Worm (Caenorhabditis elegans) whole organism, young adult: ENCODE measurements around the gene K05F6.8.
"Not testable (repeated sequence)": the region's sequence is repeated elsewhere in the genome, so short reads cannot be mapped to it uniquely, and the experiment has no call there.

ENCODE experiments used
- B0336.3 ChIP-seq: fragments of 200-800 bp; sonication (Bioruptor generic); IDR thresholded peaks from 2 replicates; pipeline ENCODE4 v1.3.6; 2022; ENCODE audit warnings: missing genetic modification characterization, missing compliant biosample characterization
- C17E4.6 ChIP-seq: fragments of 200-800 bp; sonication (Bioruptor generic); IDR thresholded peaks from 2 replicates; pipeline ENCODE4 v1.3.6; 2022; ENCODE audit warnings: missing genetic modification reagents, missing genetic modification characterization, missing compliant biosample characterization
- F10E7.11 ChIP-seq: sonication (generic microtip); optimal IDR thresholded peaks from 2 replicates; lab custom pipeline; 2017; ENCODE audit warnings: mild to moderate bottlenecking, missing genetic modification characterization, moderate library complexity, missing compliant biosample characterization
- F23B12.7 ChIP-seq: sonication (generic microtip); optimal IDR thresholded peaks from 2 replicates; lab custom pipeline; 2017; ENCODE audit warnings: missing genetic modification characterization, mild to moderate bottlenecking, missing compliant biosample characterization, antibody characterized with exemption, moderate library complexity; ENCODE audit not compliant: insufficient read depth
- F57A8.1 ChIP-seq: fragments of 200-800 bp; sonication (Bioruptor generic); optimal IDR thresholded peaks from 2 replicates; lab custom pipeline; 2018; ENCODE audit warnings: mild to moderate bottlenecking, missing genetic modification characterization, moderate library complexity, missing compliant biosample characterization
- F57C9.4 ChIP-seq: sonication (generic microtip); optimal IDR thresholded peaks from 2 replicates; lab custom pipeline; 2017; ENCODE audit warnings: mild to moderate bottlenecking, missing genetic modification characterization, missing compliant biosample characterization
- T07F8.4 ChIP-seq: sonication (generic microtip); optimal IDR thresholded peaks from 2 replicates; lab custom pipeline; 2016; ENCODE audit warnings: mild to moderate bottlenecking, missing genetic modification characterization, moderate library complexity, missing compliant biosample characterization
- Y53G8AR.9 ChIP-seq: fragments of 200-800 bp; sonication (Bioruptor generic); conservative IDR thresholded peaks from 2 replicates; pipeline ENCODE4 v1.3.6; 2022; ENCODE audit warnings: missing genetic modification reagents, missing genetic modification characterization, missing compliant biosample characterization
- Y79H2A.3 ChIP-seq: fragments of 200-800 bp; sonication (Bioruptor generic); conservative IDR thresholded peaks from 2 replicates; pipeline ENCODE4 v1.3.6; 2022; ENCODE audit warnings: missing genetic modification reagents, missing genetic modification characterization, missing compliant biosample characterization
- atf-7 ChIP-seq: sonication (generic microtip); optimal IDR thresholded peaks from 2 replicates; lab custom pipeline; 2017; ENCODE audit warnings: mild to moderate bottlenecking, missing genetic modification characterization, missing compliant biosample characterization
- attf-3 ChIP-seq: fragments of 200-800 bp; sonication (Bioruptor generic); conservative IDR thresholded peaks from 2 replicates; pipeline ENCODE4 v1.3.6; 2022; ENCODE audit warnings: missing genetic modification reagents, missing genetic modification characterization, missing compliant biosample characterization
- bed-2 ChIP-seq: fragments of 200-800 bp; sonication (Bioruptor generic); IDR thresholded peaks from 2 replicates; pipeline ENCODE4 v1.3.6; 2022; ENCODE audit warnings: missing genetic modification reagents, missing genetic modification characterization, missing compliant biosample characterization
- cebp-1 ChIP-seq, 2 experiments: fragments of 200-800 bp in 1 of 2; sonication (Bioruptor generic) in 1 of 2; sonication (generic microtip) in 1 of 2; IDR thresholded peaks in 1 of 2; optimal IDR thresholded peaks in 1 of 2; 2 replicates each; pipeline versions ENCODE4 v1.3.6 to Lab custom; 2017 to 2022; ENCODE audit warnings: missing compliant biosample characterization in 2 of 2, missing genetic modification characterization in 2 of 2, mild to moderate bottlenecking in 1 of 2, missing genetic modification reagents in 1 of 2, moderate library complexity in 1 of 2
- ceh-100 ChIP-seq: fragments of 200-800 bp; sonication (Bioruptor generic); IDR thresholded peaks from 2 replicates; pipeline ENCODE4 v1.3.6; 2022; ENCODE audit warnings: missing genetic modification reagents, missing genetic modification characterization, missing compliant biosample characterization
- ceh-40 ChIP-seq: fragments of 200-800 bp; sonication (Bioruptor generic); IDR thresholded peaks from 2 replicates; pipeline ENCODE4 v1.3.6; 2022; ENCODE audit warnings: missing genetic modification characterization, missing compliant biosample characterization
- ceh-79 ChIP-seq: sonication (generic microtip); optimal IDR thresholded peaks from 2 replicates; lab custom pipeline; 2017; ENCODE audit warnings: mild to moderate bottlenecking, missing genetic modification characterization, missing compliant biosample characterization
- chd-7 ChIP-seq: sonication (generic microtip); optimal IDR thresholded peaks from 2 replicates; lab custom pipeline; 2016; ENCODE audit warnings: mild to moderate bottlenecking, missing genetic modification characterization, moderate library complexity, missing compliant biosample characterization
- die-1 ChIP-seq: sonication (generic microtip); optimal IDR thresholded peaks from 2 replicates; lab custom pipeline; 2016; ENCODE audit warnings: missing genotype, mild to moderate bottlenecking, missing genetic modification characterization, missing compliant biosample characterization
- dpff-1 ChIP-seq: sonication (generic microtip); optimal IDR thresholded peaks from 2 replicates; lab custom pipeline; 2017; ENCODE audit warnings: mild to moderate bottlenecking, missing genetic modification characterization, missing compliant biosample characterization
- efl-1 ChIP-seq: fragments of 150-350 bp; optimal IDR thresholded peaks from 2 replicates; lab custom pipeline; 2014; ENCODE audit warnings: missing biosample characterization, missing genetic modification reagents, missing genetic modification characterization
- gei-17 ChIP-seq: fragments of 200-800 bp; sonication (Bioruptor generic); optimal IDR thresholded peaks from 2 replicates; lab custom pipeline; 2018; ENCODE audit warnings: mild to moderate bottlenecking, missing genetic modification characterization, missing compliant biosample characterization
- hmg-1.2 ChIP-seq: fragments of 200-800 bp; sonication (Bioruptor generic); IDR thresholded peaks from 2 replicates; pipeline ENCODE4 v1.3.6; 2022; ENCODE audit warnings: missing genetic modification reagents, missing genetic modification characterization, missing compliant biosample characterization
- hmg-20 ChIP-seq: fragments of 200-800 bp; sonication (Bioruptor generic); IDR thresholded peaks from 2 replicates; pipeline ENCODE4 v1.3.6; 2022; ENCODE audit warnings: missing genetic modification reagents, missing genetic modification characterization, missing compliant biosample characterization
- hrde-1 ChIP-seq: sonication (generic microtip); optimal IDR thresholded peaks from 2 replicates; lab custom pipeline; 2016; ENCODE audit warnings: missing genetic modification characterization, mild to moderate bottlenecking, missing compliant biosample characterization, moderate library complexity, missing genotype, missing genetic modification reagents, borderline replicate concordance
- let-526 ChIP-seq: fragments of 200-800 bp; sonication (Bioruptor generic); IDR thresholded peaks from 2 replicates; pipeline ENCODE4 v1.3.6; 2022; ENCODE audit warnings: missing genetic modification reagents, missing genetic modification characterization, missing compliant biosample characterization
- let-607 ChIP-seq, 2 experiments: fragments of 200-800 bp in 1 of 2; sonication (Bioruptor generic) in 1 of 2; sonication (generic microtip) in 1 of 2; optimal IDR thresholded peaks; 2 replicates each; lab custom pipeline; 2016 to 2018; ENCODE audit warnings: mild to moderate bottlenecking in 2 of 2, missing compliant biosample characterization in 2 of 2, missing genetic modification characterization in 2 of 2, moderate library complexity in 2 of 2, missing genotype in 1 of 2
- lin-40 ChIP-seq: sonication (generic microtip); optimal IDR thresholded peaks from 2 replicates; lab custom pipeline; 2016; ENCODE audit warnings: missing genetic modification characterization, mild to moderate bottlenecking, missing compliant biosample characterization, missing genotype, missing genetic modification reagents
- madf-10 ChIP-seq: sonication (generic microtip); optimal IDR thresholded peaks from 2 replicates; lab custom pipeline; 2016; ENCODE audit warnings: mild to moderate bottlenecking, missing genetic modification characterization, missing compliant biosample characterization
- mes-4 ChIP-seq: sonication (generic microtip); optimal IDR thresholded peaks from 2 replicates; lab custom pipeline; 2016; ENCODE audit warnings: missing genotype, missing genetic modification characterization, missing compliant biosample characterization
- nfyb-1 ChIP-seq: fragments of 200-800 bp; sonication (Bioruptor generic); IDR thresholded peaks from 2 replicates; pipeline ENCODE4 v1.3.6; 2022; ENCODE audit warnings: missing genetic modification reagents, missing genetic modification characterization, missing compliant biosample characterization
- nhr-120 ChIP-seq: fragments of 200-800 bp; sonication (Bioruptor generic); IDR thresholded peaks from 2 replicates; pipeline ENCODE4 v1.3.6; 2022; ENCODE audit warnings: missing genetic modification characterization, missing compliant biosample characterization
- nhr-80 ChIP-seq: sonication (generic microtip); optimal IDR thresholded peaks from 2 replicates; lab custom pipeline; 2016; ENCODE audit warnings: missing genetic modification characterization, missing compliant biosample characterization
- nhr-90 ChIP-seq: sonication (generic microtip); optimal IDR thresholded peaks from 2 replicates; lab custom pipeline; 2016; ENCODE audit warnings: missing genotype, mild to moderate bottlenecking, missing genetic modification characterization, missing compliant biosample characterization
- rpc-1 ChIP-seq, 2 experiments: fragments of 150-350 bp in 1 of 2; sonication (generic microtip) in 1 of 2; optimal IDR thresholded peaks; 2 replicates each; lab custom pipeline; 2014 to 2018; ENCODE audit warnings: missing biosample characterization in 1 of 2, missing genetic modification characterization in 1 of 2, missing genetic modification reagents in 1 of 2, missing genotype in 1 of 2
- sea-2 ChIP-seq: fragments of 200-800 bp; sonication (Bioruptor generic); IDR thresholded peaks from 2 replicates; pipeline ENCODE4 v1.3.6; 2022; ENCODE audit warnings: missing genetic modification characterization, missing compliant biosample characterization
- snpc-3.4 ChIP-seq: sonication (generic microtip); optimal IDR thresholded peaks from 2 replicates; lab custom pipeline; 2017; ENCODE audit warnings: missing genetic modification characterization, mild to moderate bottlenecking, missing compliant biosample characterization, antibody characterized with exemption, moderate library complexity, missing genotype, missing genetic modification reagents
- somi-1 ChIP-seq: fragments of 200-800 bp; sonication (Bioruptor generic); optimal IDR thresholded peaks from 2 replicates; lab custom pipeline; 2018; ENCODE audit warnings: mild to moderate bottlenecking, missing genetic modification characterization, missing compliant biosample characterization
- xnd-1 ChIP-seq: sonication (generic microtip); optimal IDR thresholded peaks from 2 replicates; lab custom pipeline; 2016; ENCODE audit warnings: missing genotype, missing genetic modification reagents, missing genetic modification characterization, missing compliant biosample characterization
- ztf-28 ChIP-seq: fragments of 200-800 bp; sonication (Bioruptor generic); IDR thresholded peaks from 2 replicates; pipeline ENCODE4 v1.3.6; 2022; ENCODE audit warnings: missing genetic modification reagents, missing genetic modification characterization, missing compliant biosample characterization
- ztf-3 ChIP-seq: fragments of 200-800 bp; sonication (Bioruptor generic); optimal IDR thresholded peaks from 2 replicates; lab custom pipeline; 2018; ENCODE audit warnings: mild to moderate bottlenecking, missing genetic modification characterization, missing compliant biosample characterization

The K05F6.8 gene

ce11 chrII:1540628-1541027, 26.9 kb downstream of the K05F6.8 start, which contains the start of gene poml-4:
Gene poml-4, plus strand, starts transcription at chrII:1540928.
- not testable (repeated sequence) for TF ChIP-seq let-526 (GFP tag; lab: Robert Waterston, UW); mes-4 (tag; lab: Kevin White, UChicago); cebp-1 (GFP tag; IDR thresholded peaks at IDR 0.05; lab: Robert Waterston, UW); cebp-1 (tag; optimal IDR thresholded peaks at IDR 0.05; lab: Kevin White, UChicago)

- TF ChIP-seq atf-7 (no peak), bed-2 (GFP tag; lab: Robert Waterston, UW) (no peak), dpff-1 (tag; lab: Kevin White, UChicago) (no peak)
Measured at ce11 chrII:1538589-1538988, 29.0 kb downstream of the K05F6.8 start, which contains the start of gene fbxb-44. Gene fbxb-44, plus strand, starts transcription at chrII:1538889.

ce11 chrII:1537321-1537720, 30.2 kb downstream of the K05F6.8 start, which contains the start of gene fbxb-42:
Gene fbxb-42, plus strand, starts transcription at chrII:1537621.
- no peak for TF ChIP-seq F23B12.7 (tag; lab: Kevin White, UChicago)
- TF ChIP-seq hrde-1 = no peak
- TF ChIP-seq hmg-20 (GFP tag; lab: Robert Waterston, UW) = no peak
- TF ChIP-seq rpc-1 (optimal IDR thresholded peaks at IDR 0.05; lab: Kevin White, UChicago) = no peak
- no peak for TF ChIP-seq rpc-1 (tag; optimal IDR thresholded peaks at IDR 0.05; lab: Kevin White, UChicago)
- TF ChIP-seq ceh-40 (GFP tag; lab: Robert Waterston, UW) = no peak
- no peak for TF ChIP-seq chd-7 (tag; lab: Kevin White, UChicago)
- TF ChIP-seq sea-2 (GFP tag; lab: Robert Waterston, UW) = no peak
- TF ChIP-seq somi-1 (GFP tag; lab: Kevin White, UChicago) = no peak
- no peak for TF ChIP-seq hmg-1.2 (GFP tag; lab: Robert Waterston, UW)
- no peak for TF ChIP-seq ceh-100 (GFP tag; lab: Robert Waterston, UW)
- TF ChIP-seq die-1 = no peak
- no peak for TF ChIP-seq mes-4 (tag; lab: Kevin White, UChicago)
- no peak for TF ChIP-seq attf-3 (GFP tag; lab: Robert Waterston, UW)
- no peak for TF ChIP-seq gei-17 (GFP tag; lab: Kevin White, UChicago)
- no peak for TF ChIP-seq F10E7.11 (tag; lab: Kevin White, UChicago)
- no peak for TF ChIP-seq F57A8.1 (GFP tag; lab: Kevin White, UChicago)

- TF ChIP-seq nhr-120 (GFP tag; lab: Robert Waterston, UW) (no peak), lin-40 (tag; lab: Kevin White, UChicago) (no peak), nhr-90 (tag; lab: Kevin White, UChicago) (no peak), ztf-3 (GFP tag; lab: Kevin White, UChicago) (no peak), nfyb-1 (GFP tag; lab: Robert Waterston, UW) (no peak), xnd-1 (no peak), ceh-79 (tag; lab: Kevin White, UChicago) (no peak), die-1 (no peak), let-607 (tag; optimal IDR thresholded peaks at IDR 0.05; lab: Kevin White, UChicago) (no peak), F57A8.1 (GFP tag; lab: Kevin White, UChicago) (no peak)
Measured at ce11 chrII:1535931-1536330, 31.6 kb downstream of the K05F6.8 start, which contains the start of gene fbxb-43. Gene fbxb-43, plus strand, starts transcription at chrII:1536231.

ce11 chrII:1529057-1529456, 38.5 kb downstream of the K05F6.8 start, which contains the start of gene Y51H7BR.4:
Gene Y51H7BR.4, plus strand, starts transcription at chrII:1529357.
- TF ChIP-seq efl-1 = no peak
- no peak for TF ChIP-seq rpc-1 (optimal IDR thresholded peaks at IDR 0.05; lab: Kevin White, UChicago)
- TF ChIP-seq rpc-1 (tag; optimal IDR thresholded peaks at IDR 0.05; lab: Kevin White, UChicago) = no peak
- no peak for TF ChIP-seq nhr-80
- TF ChIP-seq T07F8.4 (tag; lab: Kevin White, UChicago) = no peak
- TF ChIP-seq Y79H2A.3 (GFP tag; lab: Robert Waterston, UW) = no peak
- no peak for TF ChIP-seq ztf-28
- no peak for TF ChIP-seq snpc-3.4
- TF ChIP-seq F57C9.4 (tag; lab: Kevin White, UChicago) = no peak
- no peak for TF ChIP-seq cebp-1 (GFP tag; IDR thresholded peaks at IDR 0.05; lab: Robert Waterston, UW)
- no peak for TF ChIP-seq cebp-1 (tag; optimal IDR thresholded peaks at IDR 0.05; lab: Kevin White, UChicago)
- no peak for TF ChIP-seq B0336.3 (GFP tag; lab: Robert Waterston, UW)
- no peak for TF ChIP-seq F57A8.1 (GFP tag; lab: Kevin White, UChicago)
- no peak for TF ChIP-seq madf-10 (tag; lab: Kevin White, UChicago)
- no peak for TF ChIP-seq Y53G8AR.9 (GFP tag; lab: Robert Waterston, UW)
- TF ChIP-seq C17E4.6 (GFP tag; lab: Robert Waterston, UW) = no peak
